Fruit fly (Drosophila melanogaster): ENCODE data around the gene Wdr81.

DNA sequence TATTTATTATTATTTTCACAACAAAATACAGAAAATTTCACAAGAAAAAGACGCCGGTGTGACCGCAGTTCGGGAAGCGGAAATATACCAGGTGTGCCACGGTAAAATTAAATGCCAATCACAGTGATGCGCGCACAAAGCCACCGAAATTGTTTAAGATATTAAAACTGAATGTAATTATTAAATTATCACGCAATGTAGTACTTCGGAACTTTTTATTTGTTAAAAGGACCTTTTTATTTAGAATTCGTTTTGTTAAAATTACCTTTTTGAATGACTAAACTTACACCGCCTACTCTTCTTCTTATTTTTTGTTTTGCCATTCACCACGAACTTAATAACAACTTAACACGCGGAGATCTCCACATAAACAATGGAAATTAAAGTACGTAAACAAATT is 32.8 kb downstream of the Wdr81 start, which contains the start of the genes CG6686 and CG34163:
- TF ChIP-seq Myc (optimal IDR thresholded peaks at IDR 0.05) (no peak), Sin3A (optimal IDR thresholded peaks at IDR 0.05) (no peak), psq (optimal IDR thresholded peaks at IDR 0.05) (no peak), insv (optimal IDR thresholded peaks at IDR 0.05) (no peak), ttk (optimal IDR thresholded peaks at IDR 0.05) (no peak), h (optimal IDR thresholded peaks at IDR 0.05) (no peak)
